Worm (Caenorhabditis elegans): ENCODE results near the gene scrm-5.

- TF ChIP-seq ztf-29 (GFP tag; IDR thresholded peaks at IDR 0.05) (no peak), klf-2 (GFP tag; conservative IDR thresholded peaks at IDR 0.05) (no peak), flt-1 (GFP tag; IDR thresholded peaks at IDR 0.05) (no peak), T22C8.4 (GFP tag; IDR thresholded peaks at IDR 0.05) (no peak)
Observed at ce11 chrIV:4177560-4177959, 15.3 kb downstream of the scrm-5 start.
